Fruit fly (Drosophila melanogaster): Measurements from ENCODE around the gene DIP-iota.

The DIP-iota gene

dm6 chr2L:6601018-6601505 lies 20.4 kb downstream of the DIP-iota start, which contains the start of gene Dpp10 (continued):
- peak; percentile 95 for TF ChIP-seq CG11085 (GFP tag; IDR thresholded peaks at IDR 0.05)
- no peak for TF ChIP-seq CG30020 (tag; optimal IDR thresholded peaks at IDR 0.05)
- peak; percentile 93 for TF ChIP-seq cwo (GFP tag; optimal IDR thresholded peaks at IDR 0.05)
- no peak for TF ChIP-seq da (GFP tag; optimal IDR thresholded peaks at IDR 0.05)
- TF ChIP-seq fd102C (GFP tag; optimal IDR thresholded peaks at IDR 0.05), result no peak
- TF ChIP-seq CG8359 (GFP tag; optimal IDR thresholded peaks at IDR 0.05; ENCODE audit: borderline replicate concordance), result no peak
- TF ChIP-seq CG1233 (GFP tag; optimal IDR thresholded peaks at IDR 0.05), result peak; percentile 81
- peak; percentile 27 for TF ChIP-seq CG6254 (GFP tag; optimal IDR thresholded peaks at IDR 0.05)
- peak; percentile 88 for TF ChIP-seq CG18619 (GFP tag; optimal IDR thresholded peaks at IDR 0.05)
- TF ChIP-seq h (optimal IDR thresholded peaks at IDR 0.05), result no peak
- peak; percentile 78 for TF ChIP-seq CG1603 (tag; optimal IDR thresholded peaks at IDR 0.05)
- peak; percentile 87 for TF ChIP-seq Xbp1 (GFP tag; optimal IDR thresholded peaks at IDR 0.05)
- peak; percentile 49 for TF ChIP-seq Sry-δ (GFP tag; optimal IDR thresholded peaks at IDR 0.05)
- peak; percentile 94 for TF ChIP-seq ttk (GFP tag; IDR thresholded peaks at IDR 0.05)
- TF ChIP-seq nom (GFP tag; optimal IDR thresholded peaks at IDR 0.05), result peak; percentile 11
- TF ChIP-seq CkIIα-i1 (GFP tag; IDR thresholded peaks at IDR 0.05), result peak; percentile 81
- TF ChIP-seq chif (GFP tag; optimal IDR thresholded peaks at IDR 0.05), result peak; percentile 81 to 87
- peak; percentile 64 for TF ChIP-seq Atf3 (GFP tag; optimal IDR thresholded peaks at IDR 0.05)
- TF ChIP-seq sens (GFP tag), result peak; percentile 92
- peak; percentile 60 for TF ChIP-seq kah (GFP tag; optimal IDR thresholded peaks at IDR 0.05)
- peak; percentile 50 for TF ChIP-seq knrl (GFP tag; IDR thresholded peaks at IDR 0.05; ENCODE audit: partially characterized antibody)
- peak; percentile 80 for TF ChIP-seq ERR (GFP tag; optimal IDR thresholded peaks at IDR 0.05)
- TF ChIP-seq ATbp (GFP tag; optimal IDR thresholded peaks at IDR 0.05), result peak; percentile 84
- peak; percentile 91 for TF ChIP-seq danr (GFP tag; IDR thresholded peaks at IDR 0.05)
- TF ChIP-seq scrt (GFP tag; optimal IDR thresholded peaks at IDR 0.05), result peak; percentile 85
- TF ChIP-seq Dek (tag; optimal IDR thresholded peaks at IDR 0.05), result peak; percentile 91
- TF ChIP-seq sc (optimal IDR thresholded peaks at IDR 0.05), result no peak
- peak; percentile 61 for TF ChIP-seq sc (GFP tag; optimal IDR thresholded peaks at IDR 0.05)
- TF ChIP-seq CG14667 (GFP tag; IDR thresholded peaks at IDR 0.05), result peak; percentile 94
- peak; percentile 86 for TF ChIP-seq CG12219 (GFP tag; optimal IDR thresholded peaks at IDR 0.05)
- peak; percentile 86 for TF ChIP-seq CG3726 (GFP tag; IDR thresholded peaks at IDR 0.05)
- TF ChIP-seq zfh2 (GFP tag; optimal IDR thresholded peaks at IDR 0.05), result peak; percentile 93
- TF ChIP-seq CG18262 (tag; optimal IDR thresholded peaks at IDR 0.05), result peak; percentile 71
- peak; percentile 21 for TF ChIP-seq CG15073 (GFP tag; optimal IDR thresholded peaks at IDR 0.05)
- peak; percentile 75 for TF ChIP-seq CG18764 (GFP tag; optimal IDR thresholded peaks at IDR 0.05)
- TF ChIP-seq CG17385 (GFP tag; optimal IDR thresholded peaks at IDR 0.05), result peak; percentile 88
- peak in 1 of 2 experiments; percentile 41 for TF ChIP-seq insv (GFP tag; optimal IDR thresholded peaks at IDR 0.05)
- peak; percentile 72 for TF ChIP-seq CG16779 (GFP tag; IDR thresholded peaks at IDR 0.05)
- peak; percentile 83 for TF ChIP-seq Max (GFP tag; optimal IDR thresholded peaks at IDR 0.05)
- TF ChIP-seq C15 (GFP tag; IDR thresholded peaks at IDR 0.05), result peak; percentile 94
- peak; percentile 95 for TF ChIP-seq esg (GFP tag; conservative IDR thresholded peaks at IDR 0.05)
- peak; percentile 98 for TF ChIP-seq Atf6 (GFP tag; IDR thresholded peaks at IDR 0.05)
- TF ChIP-seq hbn (GFP tag; IDR thresholded peaks at IDR 0.05; ENCODE audit: partially characterized antibody), result no peak
- peak; percentile 95 for TF ChIP-seq CG11695 (GFP tag; IDR thresholded peaks at IDR 0.05)
- peak; percentile 69; the same call in 1 of the 2 replicates for TF ChIP-seq CG10959 (GFP tag; IDR thresholded peaks at IDR 0.05)
- peak; percentile 93 for TF ChIP-seq dmrt99B (tag; optimal IDR thresholded peaks at IDR 0.05)
- peak; percentile 66 for TF ChIP-seq exex (tag; optimal IDR thresholded peaks at IDR 0.05)
- TF ChIP-seq ewg (GFP tag; optimal IDR thresholded peaks at IDR 0.05), result peak; percentile 74
- peak; percentile 77 for TF ChIP-seq fd96Cb (tag; optimal IDR thresholded peaks at IDR 0.05)
- peak; percentile 90 for TF ChIP-seq CrebB (tag; optimal IDR thresholded peaks at IDR 0.05)
- no peak for TF ChIP-seq CG6791 (GFP tag; IDR thresholded peaks at IDR 0.05; ENCODE audit: partially characterized antibody)
